Fruit fly (Drosophila melanogaster) whole organism, embryonic: ENCODE data around the gene niki.

Experiments
- Bgb ChIP-seq: fragments of 200-800 bp; sonication (Bioruptor generic); IDR thresholded peaks from 2 replicates; pipeline ENCODE4 v1.3.6; 2022; ENCODE audit warnings: missing biosample characterization, missing genetic modification characterization; ENCODE audit not compliant: partially characterized antibody
- CG18619 ChIP-seq: fragments of 200-800 bp; sonication (Bioruptor generic); optimal IDR thresholded peaks from 3 replicates; lab custom pipeline; 2017; ENCODE audit warnings: missing biosample characterization, mild to moderate bottlenecking, missing genetic modification characterization
- CG6272 ChIP-seq: fragments of 200-800 bp; sonication (Bioruptor generic); IDR thresholded peaks from 2 replicates; pipeline ENCODE4 v1.3.6; 2022; ENCODE audit warnings: missing biosample characterization, missing genetic modification characterization
- Chrac-16 ChIP-seq: fragments of 200-800 bp; sonication (Bioruptor generic); optimal IDR thresholded peaks from 3 replicates; lab custom pipeline; 2016; ENCODE audit warnings: missing biosample characterization, missing genetic modification characterization
- Dbx ChIP-seq: fragments of 200-800 bp; sonication (Bioruptor generic); IDR thresholded peaks from 3 replicates; pipeline ENCODE4 v1.3.6; 2022; ENCODE audit warnings: missing biosample characterization, missing genetic modification characterization
- Hr39 ChIP-seq: fragments of >200 bp; optimal IDR thresholded peaks from 2 replicates; lab custom pipeline; 2017
- MTF-1 ChIP-seq: fragments of 200-800 bp; sonication (Bioruptor generic); optimal IDR thresholded peaks from 2 replicates; lab custom pipeline; 2018; ENCODE audit warnings: missing biosample characterization, mild to moderate bottlenecking, missing genetic modification characterization, borderline replicate concordance
- Rfx ChIP-seq: fragments of 200-800 bp; sonication (Bioruptor generic); IDR thresholded peaks from 2 replicates; pipeline ENCODE4 v1.3.6; 2022; ENCODE audit warnings: missing biosample characterization, missing genetic modification characterization
- maf-S ChIP-seq: fragments of 200-800 bp; sonication (Bioruptor generic); optimal IDR thresholded peaks from 2 replicates; lab custom pipeline; 2016; ENCODE audit warnings: missing biosample characterization, missing genetic modification characterization
- toy ChIP-seq: fragments of 200-800 bp; sonication (Bioruptor generic); IDR thresholded peaks from 2 replicates; pipeline ENCODE4 v1.3.6; 2022; ENCODE audit warnings: missing biosample characterization, missing genetic modification characterization

DNA sequence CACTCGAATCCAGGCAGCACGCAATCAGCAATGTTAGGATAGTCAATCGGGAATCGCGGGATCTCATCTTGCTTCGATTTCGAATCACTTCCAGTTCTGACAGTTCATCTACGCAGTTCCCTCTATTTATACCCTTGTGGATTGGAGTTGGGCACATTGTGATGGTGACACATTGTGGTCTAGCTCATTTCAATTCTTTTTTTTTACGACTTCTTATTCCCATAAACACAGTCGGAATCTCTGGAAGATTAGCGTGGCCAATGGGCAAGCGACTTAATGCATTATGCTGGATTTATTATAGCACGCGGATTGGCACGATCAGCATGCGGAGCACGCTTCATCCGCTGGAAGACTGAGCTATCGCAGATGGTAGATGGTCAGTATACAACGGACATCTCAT, 36.6 kb upstream of the niki start, which contains the start of gene CG13640:
- TF ChIP-seq CG6272 (GFP tag; lab: Robert Waterston, UW) (no peak), CG18619 (GFP tag; lab: Kevin White, UChicago) (no peak), MTF-1 (GFP tag; lab: Kevin White, UChicago) (no peak), toy (GFP tag; lab: Robert Waterston, UW) (no peak), maf-S (GFP tag; lab: Kevin White, UChicago) (no peak), Dbx (GFP tag; lab: Robert Waterston, UW) (no peak), Rfx (GFP tag; lab: Robert Waterston, UW) (no peak), Chrac-16 (GFP tag; lab: Kevin White, UChicago) (no peak), Bgb (no peak), Hr39 (lab: Kevin White, UChicago) (no peak)
